Fruit fly (Drosophila melanogaster) whole organism, embryonic: ENCODE data around the gene FBXO11.
A peak's percentile ranks its signal among the peaks of the same experiment; 100 is the strongest.

Experiments
- BEAF-32 ChIP-seq: fragments of 200-800 bp; sonication (Bioruptor generic); optimal IDR thresholded peaks from 3 replicates; lab custom pipeline; 2017; ENCODE audit warnings: missing biosample characterization, missing genetic modification characterization, mild to moderate bottlenecking, moderate library complexity, missing genetic modification reagents
- Bdp1 ChIP-seq: fragments of 200-800 bp; sonication (Bioruptor generic); optimal IDR thresholded peaks from 3 replicates; lab custom pipeline; 2016; ENCODE audit warnings: missing biosample characterization, missing genetic modification characterization
- CG10321 ChIP-seq: fragments of 200-800 bp; sonication (Bioruptor generic); IDR thresholded peaks from 2 replicates; pipeline ENCODE4 v1.3.6; 2022; ENCODE audit warnings: missing biosample characterization, missing genetic modification characterization
- CG11696 ChIP-seq: fragments of 200-800 bp; sonication (Bioruptor generic); IDR thresholded peaks from 2 replicates; pipeline ENCODE4 v1.3.6; 2022; ENCODE audit warnings: missing biosample characterization, missing genetic modification characterization
- CG12219 ChIP-seq: fragments of 200-800 bp; sonication (Bioruptor generic); optimal IDR thresholded peaks from 3 replicates; lab custom pipeline; 2018; ENCODE audit warnings: missing biosample characterization, mild to moderate bottlenecking, missing genetic modification characterization
- CG17361 ChIP-seq: fragments of 200-800 bp; sonication (Bioruptor generic); IDR thresholded peaks from 3 replicates; pipeline ENCODE4 v1.3.6; 2022; ENCODE audit warnings: missing biosample characterization, missing genetic modification characterization
- CG17802 ChIP-seq: fragments of 200-800 bp; sonication (Bioruptor generic); optimal IDR thresholded peaks from 2 replicates; lab custom pipeline; 2018; ENCODE audit warnings: missing biosample characterization, mild to moderate bottlenecking, missing genetic modification characterization, moderate library complexity
- CG2120 ChIP-seq: fragments of 200-800 bp; sonication (Bioruptor generic); optimal IDR thresholded peaks from 3 replicates; lab custom pipeline; 2016; ENCODE audit warnings: missing biosample characterization, missing genetic modification characterization
- CG31224 ChIP-seq: fragments of 200-800 bp; sonication (Bioruptor generic); IDR thresholded peaks from 2 replicates; pipeline ENCODE4 v1.3.6; 2022; ENCODE audit warnings: missing biosample characterization, missing genetic modification characterization
- CG33213 ChIP-seq: fragments of 200-800 bp; sonication (Bioruptor generic); optimal IDR thresholded peaks from 3 replicates; lab custom pipeline; 2016; ENCODE audit warnings: missing biosample characterization, missing genetic modification characterization
- CG3838 ChIP-seq: fragments of 200-800 bp; sonication (Bioruptor generic); optimal IDR thresholded peaks from 3 replicates; lab custom pipeline; 2016; ENCODE audit warnings: missing biosample characterization, missing genetic modification characterization
- CG4820 ChIP-seq: fragments of 200-800 bp; sonication (Bioruptor generic); optimal IDR thresholded peaks from 3 replicates; lab custom pipeline; 2016; ENCODE audit warnings: missing biosample characterization, missing genetic modification characterization
- CG7928 ChIP-seq: fragments of 200-800 bp; sonication (Bioruptor generic); optimal IDR thresholded peaks from 2 replicates; lab custom pipeline; 2017; ENCODE audit warnings: missing biosample characterization, mild to moderate bottlenecking, missing genetic modification characterization
- CG7963 ChIP-seq: fragments of 200-800 bp; sonication (Bioruptor generic); IDR thresholded peaks from 3 replicates; pipeline ENCODE4 v1.3.6; 2022; ENCODE audit warnings: missing biosample characterization, missing genetic modification characterization; ENCODE audit not compliant: partially characterized antibody
- CG9817 ChIP-seq: fragments of 200-800 bp; sonication (Bioruptor generic); optimal IDR thresholded peaks from 2 replicates; lab custom pipeline; 2018; ENCODE audit warnings: missing biosample characterization, mild to moderate bottlenecking, missing genetic modification characterization, moderate library complexity
- CoRest ChIP-seq: fragments of 200-800 bp; sonication (Bioruptor generic); optimal IDR thresholded peaks from 3 replicates; lab custom pipeline; 2018; ENCODE audit warnings: missing biosample characterization, mild to moderate bottlenecking, missing genetic modification characterization, moderate library complexity
- Dip2 ChIP-seq: fragments of 200-800 bp; sonication (Bioruptor generic); IDR thresholded peaks from 2 replicates; pipeline ENCODE4 v1.3.6; 2022; ENCODE audit warnings: missing biosample characterization, missing genetic modification characterization
- Dll ChIP-seq: fragments of 200-800 bp; sonication (Bioruptor generic); IDR thresholded peaks from 4 replicates; pipeline ENCODE4 v1.3.6; 2022; ENCODE audit warnings: missing biosample characterization, missing genetic modification characterization; ENCODE audit not compliant: partially characterized antibody
- Myb ChIP-seq: fragments of 200-800 bp; sonication (Bioruptor generic); optimal IDR thresholded peaks from 2 replicates; lab custom pipeline; 2016; ENCODE audit warnings: missing biosample characterization, missing genetic modification characterization
- Nf-YC ChIP-seq: fragments of 200-800 bp; optimal IDR thresholded peaks from 3 replicates; lab custom pipeline; 2019; ENCODE audit warnings: missing biosample characterization, mild to moderate bottlenecking, missing genetic modification characterization, moderate library complexity
- Vsx1 ChIP-seq: fragments of 200-800 bp; sonication (Bioruptor generic); optimal IDR thresholded peaks from 2 replicates; lab custom pipeline; 2017; ENCODE audit warnings: missing biosample characterization, mild to moderate bottlenecking, missing genetic modification characterization, missing genetic modification reagents
- Xbp1 ChIP-seq: fragments of 200-800 bp; sonication (Bioruptor generic); optimal IDR thresholded peaks from 3 replicates; lab custom pipeline; 2016; ENCODE audit warnings: missing biosample characterization, mild to moderate bottlenecking, missing genetic modification characterization
- ara ChIP-seq: fragments of 200-800 bp; sonication (Bioruptor generic); IDR thresholded peaks from 2 replicates; pipeline ENCODE4 v1.3.6; 2022; ENCODE audit warnings: missing biosample characterization, missing genetic modification characterization
- btn ChIP-seq: fragments of 200-800 bp; sonication (Bioruptor generic); optimal IDR thresholded peaks from 2 replicates; lab custom pipeline; 2016; ENCODE audit warnings: missing biosample characterization, missing genetic modification characterization
- esg ChIP-seq: fragments of 200-800 bp; sonication (Bioruptor generic); conservative IDR thresholded peaks from 2 replicates; pipeline ENCODE4 v1.3.6; 2022; ENCODE audit warnings: missing biosample characterization, missing genetic modification characterization
- exex ChIP-seq: fragments of 200-800 bp; sonication (Bioruptor generic); optimal IDR thresholded peaks from 4 replicates; lab custom pipeline; 2018; ENCODE audit warnings: missing biosample characterization, mild to moderate bottlenecking, missing genetic modification characterization, moderate library complexity
- fru ChIP-seq: fragments of >200 bp; optimal IDR thresholded peaks from 2 replicates; lab custom pipeline; 2017
- gro ChIP-seq: fragments of 200-800 bp; sonication (Bioruptor generic); optimal IDR thresholded peaks from 2 replicates; lab custom pipeline; 2016; ENCODE audit warnings: missing biosample characterization, missing genetic modification characterization
- luna ChIP-seq: fragments of 200-800 bp; sonication (Bioruptor generic); optimal IDR thresholded peaks from 2 replicates; lab custom pipeline; 2016; ENCODE audit warnings: missing biosample characterization, missing genetic modification characterization
- pan ChIP-seq, 4 experiments: fragments of >200 bp in 3 of 4; fragments of 200-800 bp in 1 of 4; sonication (Bioruptor generic) in 1 of 4; optimal IDR thresholded peaks in 3 of 4; IDR thresholded peaks in 1 of 4; 2 replicates each; pipeline versions ENCODE4 v1.3.6 to Lab custom; 2017 to 2022; ENCODE audit warnings: missing biosample characterization in 2 of 4, missing genetic modification characterization in 2 of 4, mixed read lengths in 1 of 4
- pfk ChIP-seq: fragments of 200-800 bp; sonication (Bioruptor generic); optimal IDR thresholded peaks from 2 replicates; lab custom pipeline; 2018; ENCODE audit warnings: missing biosample characterization, mild to moderate bottlenecking, missing genetic modification characterization, moderate library complexity
- prd ChIP-seq, 3 experiments: fragments of >200 bp in 2 of 3; fragments of 200-800 bp in 1 of 3; sonication (Bioruptor generic) in 1 of 3; optimal IDR thresholded peaks in 2 of 3; IDR thresholded peaks in 1 of 3; 2 replicates in 2 of 3; 3 replicates in 1 of 3; pipeline versions ENCODE4 v1.3.6 to Lab custom; 2017 to 2022; ENCODE audit warnings: missing biosample characterization in 1 of 3, missing genetic modification characterization in 1 of 3
- pum ChIP-seq: fragments of 200-800 bp; sonication (Bioruptor generic); optimal IDR thresholded peaks from 2 replicates; lab custom pipeline; 2016; ENCODE audit warnings: missing biosample characterization, missing genetic modification characterization
- sqz ChIP-seq: fragments of 200-800 bp; sonication (Bioruptor generic); optimal IDR thresholded peaks from 3 replicates; lab custom pipeline; 2018; ENCODE audit warnings: missing biosample characterization, mild to moderate bottlenecking, missing genetic modification characterization
- zen2 ChIP-seq: fragments of 200-800 bp; sonication (Bioruptor generic); IDR thresholded peaks from 3 replicates; pipeline ENCODE4 v1.3.6; 2022; ENCODE audit warnings: missing biosample characterization, missing genetic modification characterization; ENCODE audit not compliant: partially characterized antibody

Gene FBXO11

DNA sequence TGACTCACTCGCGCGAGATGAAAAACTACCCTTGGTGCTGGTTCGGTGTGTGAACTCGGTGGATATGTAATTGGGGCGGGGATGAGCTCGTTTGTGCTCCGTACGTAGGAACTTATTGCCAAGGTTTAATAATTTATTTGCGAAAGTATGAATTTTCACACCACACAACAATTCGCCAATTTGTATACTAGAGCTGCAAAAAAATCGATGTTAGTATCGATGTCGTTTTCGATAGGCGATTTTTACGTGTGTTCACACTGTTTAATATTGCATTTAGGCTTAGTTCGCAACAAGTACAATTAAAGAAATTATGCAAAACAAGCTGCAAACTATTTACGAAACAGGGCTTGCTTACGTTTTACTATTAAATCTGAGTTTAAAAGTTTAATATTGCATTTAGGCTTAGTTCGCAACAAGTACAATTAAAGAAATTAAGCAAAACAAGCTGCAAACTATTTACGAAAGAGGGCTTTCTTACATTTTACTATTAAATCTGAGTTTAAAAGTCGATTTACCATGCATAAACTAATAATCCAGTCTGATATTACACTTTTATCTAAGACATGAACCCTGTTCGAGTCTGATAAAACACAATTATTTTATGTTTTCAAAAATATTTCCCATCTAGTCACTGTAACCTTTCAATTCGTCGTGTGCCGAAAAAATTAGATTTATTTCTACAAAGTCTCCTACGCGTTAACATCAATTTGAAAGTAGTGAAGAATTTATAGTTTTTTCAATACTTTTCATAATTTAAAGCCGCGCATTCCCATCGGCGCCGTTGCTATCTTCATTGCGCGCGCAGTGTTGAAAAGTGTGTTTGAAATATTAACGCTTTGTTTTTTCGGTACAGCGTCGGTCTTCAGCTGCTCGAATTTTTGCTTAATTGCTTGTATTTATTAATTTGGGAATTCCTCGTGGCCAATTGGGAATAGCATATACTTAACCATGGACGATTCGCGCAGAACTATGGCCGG, 45.9 kb downstream of the FBXO11 start, which contains the start of the genes Snap24 and CG8478 (continued):
- no peak for TF ChIP-seq pan (optimal IDR thresholded peaks at IDR 0.05; lab: Kevin White, UChicago)
- TF ChIP-seq pan (GFP tag; optimal IDR thresholded peaks at IDR 0.05 in 1 of 2, IDR thresholded peaks at IDR 0.05 in 1 of 2): no peak
- TF ChIP-seq ara (GFP tag; lab: Robert Waterston, UW): no peak
- no peak for TF ChIP-seq CG2120 (GFP tag; lab: Kevin White, UChicago)
- no peak for TF ChIP-seq CG4820 (GFP tag; lab: Kevin White, UChicago)
- no peak for TF ChIP-seq fru (lab: Kevin White, UChicago)
- no peak for TF ChIP-seq CG31224
- peak; percentile 75 for TF ChIP-seq Myb (GFP tag; lab: Kevin White, UChicago)
- no peak for TF ChIP-seq CG10321 (GFP tag; lab: Robert Waterston, UW)
- TF ChIP-seq exex (tag; lab: Kevin White, UChicago): no peak
- TF ChIP-seq Nf-YC (tag; lab: Kevin White, UChicago): peak; percentile 20
- no peak for TF ChIP-seq Vsx1 (GFP tag; lab: Kevin White, UChicago)
- peak; percentile 43; the same call in 1 of the 3 replicates for TF ChIP-seq CG17361 (GFP tag; lab: Robert Waterston, UW)
- TF ChIP-seq CG33213 (GFP tag; lab: Kevin White, UChicago): no peak
- peak; percentile 13 for TF ChIP-seq Xbp1 (GFP tag; lab: Kevin White, UChicago)
- no peak for TF ChIP-seq Dip2
- TF ChIP-seq gro (GFP tag; lab: Kevin White, UChicago): no peak
- no peak for TF ChIP-seq esg (GFP tag; lab: Robert Waterston, UW)
- no peak for TF ChIP-seq Bdp1 (GFP tag; lab: Kevin White, UChicago)
- peak; percentile 86 for TF ChIP-seq BEAF-32 (GFP tag; lab: Kevin White, UChicago)
- no peak for TF ChIP-seq CG9817 (tag; lab: Kevin White, UChicago)
- peak; percentile 57; the same call in 2 of the 3 replicates for TF ChIP-seq CG7963 (GFP tag; lab: Robert Waterston, UW)
- TF ChIP-seq prd (optimal IDR thresholded peaks at IDR 0.05; lab: Kevin White, UChicago): no peak
- no peak for TF ChIP-seq prd (GFP tag; IDR thresholded peaks at IDR 0.05; lab: Robert Waterston, UW)
- TF ChIP-seq Dll (GFP tag; lab: Robert Waterston, UW): peak; percentile 78; the same call in 3 of the 4 replicates
- no peak for TF ChIP-seq btn
- TF ChIP-seq CG7928 (GFP tag; lab: Kevin White, UChicago): no peak
- no peak for TF ChIP-seq pum (GFP tag; lab: Kevin White, UChicago)
- no peak for TF ChIP-seq CG11696 (GFP tag; lab: Robert Waterston, UW)
- TF ChIP-seq CG17802 (tag; lab: Kevin White, UChicago): peak; percentile 92
- peak; percentile 15 for TF ChIP-seq CoRest (tag; lab: Kevin White, UChicago)
- TF ChIP-seq luna (GFP tag; lab: Kevin White, UChicago): no peak
- TF ChIP-seq sqz: no peak
- no peak for TF ChIP-seq CG12219 (GFP tag; lab: Kevin White, UChicago)
- TF ChIP-seq zen2 (GFP tag; lab: Robert Waterston, UW): peak; percentile 66; the same call in 2 of the 3 replicates
- no peak for TF ChIP-seq CG3838 (GFP tag; lab: Kevin White, UChicago)
- no peak for TF ChIP-seq pfk (GFP tag; lab: Kevin White, UChicago)
- TF ChIP-seq, all 482 proteins: peak for 87
